Worm (Caenorhabditis elegans) whole organism, L4 larva: ENCODE results near the gene F47B8.3.

ENCODE experiments used
- aly-2 ChIP-seq: sonication (generic microtip); optimal IDR thresholded peaks from 2 replicates; lab custom pipeline; 2018; ENCODE audit warnings: missing biosample characterization, missing genetic modification characterization
- ceh-82 ChIP-seq: sonication (generic microtip); optimal IDR thresholded peaks from 2 replicates; lab custom pipeline; 2017; ENCODE audit warnings: missing biosample characterization, missing genetic modification characterization
- nhr-41 ChIP-seq: fragments of 200-800 bp; sonication (Bioruptor generic); IDR thresholded peaks from 2 replicates; pipeline ENCODE4 v1.3.6; 2022; ENCODE audit warnings: missing genetic modification reagents, missing genetic modification characterization, missing compliant biosample characterization
- spr-1 ChIP-seq: sonication (generic microtip); optimal IDR thresholded peaks from 2 replicates; lab custom pipeline; 2016; ENCODE audit warnings: mild to moderate bottlenecking, missing genetic modification characterization, missing compliant biosample characterization

ce11 chrV:14312695-14313094 is 10.1 kb downstream of the F47B8.3 start, which contains the start of gene F14D7.8:
- no peak for TF ChIP-seq spr-1 (tag; lab: Kevin White, UChicago)
- no peak for TF ChIP-seq aly-2
- TF ChIP-seq ceh-82 (tag; lab: Kevin White, UChicago): no peak
- no peak for TF ChIP-seq nhr-41 (GFP tag; lab: Robert Waterston, UW)
